Worm (Caenorhabditis elegans) whole organism, early embryonic: ENCODE results near the gene srb-13.

Experiments used
- F13C5.2 ChIP-seq: sonication (generic microtip); optimal IDR thresholded peaks from 2 replicates; lab custom pipeline; 2017; ENCODE audit warnings: mild to moderate bottlenecking, missing genetic modification characterization, inconsistent platforms, missing compliant biosample characterization
- aly-1 ChIP-seq: sonication (generic microtip); optimal IDR thresholded peaks from 2 replicates; lab custom pipeline; 2016; ENCODE audit warnings: missing genetic modification characterization, missing compliant biosample characterization
- ama-1 ChIP-seq: fragments of 150-350 bp; optimal IDR thresholded peaks from 2 replicates; lab custom pipeline; 2014
- ceh-13 ChIP-seq: fragments of 200-800 bp; sonication (Bioruptor generic); optimal IDR thresholded peaks from 2 replicates; lab custom pipeline; 2018; ENCODE audit warnings: mild to moderate bottlenecking, missing genetic modification characterization, missing compliant biosample characterization
- ceh-36 ChIP-seq: sonication (generic microtip); optimal IDR thresholded peaks from 2 replicates; lab custom pipeline; 2016; ENCODE audit warnings: missing genetic modification characterization, inconsistent platforms, missing compliant biosample characterization
- ets-7 ChIP-seq: sonication (generic microtip); optimal IDR thresholded peaks from 2 replicates; lab custom pipeline; 2016; ENCODE audit warnings: missing genotype, missing genetic modification characterization, missing compliant biosample characterization
- flt-1 ChIP-seq: fragments of 200-800 bp; sonication (Bioruptor generic); IDR thresholded peaks from 2 replicates; pipeline ENCODE4 v1.3.6; 2022; ENCODE audit warnings: missing genetic modification characterization, missing compliant biosample characterization
- hmbx-1 ChIP-seq: sonication (generic microtip); optimal IDR thresholded peaks from 2 replicates; lab custom pipeline; 2016; ENCODE audit warnings: mild to moderate bottlenecking, missing genetic modification characterization, missing compliant biosample characterization
- hmg-4 ChIP-seq: fragments of 200-800 bp; sonication (Bioruptor generic); optimal IDR thresholded peaks from 2 replicates; lab custom pipeline; 2018; ENCODE audit warnings: mild to moderate bottlenecking, missing genetic modification characterization, missing compliant biosample characterization
- hnd-1 ChIP-seq: sonication (generic microtip); optimal IDR thresholded peaks from 2 replicates; lab custom pipeline; 2016; ENCODE audit warnings: missing genetic modification characterization, missing compliant biosample characterization
- sea-1 ChIP-seq: fragments of 200-800 bp; sonication (Bioruptor generic); conservative IDR thresholded peaks from 2 replicates; pipeline ENCODE4 v1.3.6; 2022; ENCODE audit warnings: missing genetic modification characterization, missing compliant biosample characterization
- tbx-11 ChIP-seq: fragments of 200-800 bp; sonication (Bioruptor generic); IDR thresholded peaks from 2 replicates; pipeline ENCODE4 v1.3.6; 2022; ENCODE audit warnings: missing genetic modification characterization, missing compliant biosample characterization
- tra-4 ChIP-seq: sonication (generic microtip); optimal IDR thresholded peaks from 2 replicates; lab custom pipeline; 2017; ENCODE audit warnings: missing genetic modification characterization, missing compliant biosample characterization

DNA sequence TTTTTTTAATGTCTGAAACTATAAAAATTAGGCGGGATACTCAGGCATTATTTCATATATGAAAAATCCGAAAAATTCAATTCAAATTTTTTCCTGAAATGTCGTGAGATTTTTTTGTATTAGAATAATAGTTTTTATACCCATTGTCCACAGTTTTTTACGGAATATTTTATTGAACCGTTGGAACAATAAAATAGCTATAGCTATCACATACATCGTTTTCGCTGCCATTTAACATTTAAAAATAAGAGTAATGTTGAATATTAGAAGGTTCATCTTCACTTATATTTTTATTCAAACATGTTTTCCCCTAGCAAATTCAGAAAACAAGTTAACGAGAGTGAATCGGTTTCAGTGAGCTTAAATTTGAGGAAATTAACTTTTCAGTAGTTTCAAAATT, 14.2 kb upstream of the srb-13 start, which contains the start of gene C27D6.15:
- TF ChIP-seq sea-1 (GFP tag; lab: Robert Waterston, UW) (no peak), ama-1 (lab: Kevin White, UChicago) (no peak), hmg-4 (GFP tag; lab: Kevin White, UChicago) (no peak), flt-1 (GFP tag; lab: Robert Waterston, UW) (no peak), ceh-36 (no peak), ceh-13 (no peak), tra-4 (tag; lab: Kevin White, UChicago) (no peak), F13C5.2 (tag; lab: Kevin White, UChicago) (no peak), aly-1 (tag; lab: Kevin White, UChicago) (no peak), tbx-11 (GFP tag; lab: Robert Waterston, UW) (no peak), hnd-1 (tag; lab: Kevin White, UChicago) (no peak), hmbx-1 (no peak), ets-7 (tag; lab: Kevin White, UChicago) (no peak)
